Fruit fly (Drosophila melanogaster) S2 (cell line): ENCODE data around the gene Sfp24Bc.

Source experiments
- CG8478 ChIP-seq: fragments of >200 bp; optimal IDR thresholded peaks from 2 replicates; lab custom pipeline; 2018
- CTCF ChIP-seq, 2 experiments: fragments of >200 bp; optimal IDR thresholded peaks; 2 replicates each; lab custom pipeline; 2018

- no peak for TF ChIP-seq CG8478 (lab: Kevin White, UChicago)
- TF ChIP-seq CTCF (optimal IDR thresholded peaks at IDR 0.05; lab: Kevin White, UChicago) = no peak
Measured at dm6 chr2L:3703260-3703659, 32.9 kb upstream of the Sfp24Bc start, which contains the start of gene CG2816.
